Worm (Caenorhabditis elegans) whole organism, young adult: Measurements from ENCODE around the gene qdpr-1.

Experiments used
- C06A6.2 ChIP-seq: fragments of 200-800 bp; sonication (Bioruptor generic); conservative IDR thresholded peaks from 2 replicates; pipeline ENCODE4 v1.3.6; 2022; ENCODE audit warnings: missing genetic modification characterization, missing compliant biosample characterization
- C17E4.6 ChIP-seq: fragments of 200-800 bp; sonication (Bioruptor generic); IDR thresholded peaks from 2 replicates; pipeline ENCODE4 v1.3.6; 2022; ENCODE audit warnings: missing genetic modification reagents, missing genetic modification characterization, missing compliant biosample characterization
- F33H1.4 ChIP-seq: fragments of 200-800 bp; sonication (Bioruptor generic); IDR thresholded peaks from 2 replicates; pipeline ENCODE4 v1.3.6; 2022; ENCODE audit warnings: missing genetic modification reagents, missing genetic modification characterization, missing compliant biosample characterization
- F49E8.2 ChIP-seq: sonication (generic microtip); optimal IDR thresholded peaks from 3 replicates; lab custom pipeline; 2017; ENCODE audit warnings: missing genetic modification characterization, mild to moderate bottlenecking, missing compliant biosample characterization, antibody characterized with exemption, moderate library complexity; ENCODE audit not compliant: insufficient read depth
- F57A8.1 ChIP-seq: fragments of 200-800 bp; sonication (Bioruptor generic); optimal IDR thresholded peaks from 2 replicates; lab custom pipeline; 2018; ENCODE audit warnings: mild to moderate bottlenecking, missing genetic modification characterization, moderate library complexity, missing compliant biosample characterization
- F57C9.4 ChIP-seq: sonication (generic microtip); optimal IDR thresholded peaks from 2 replicates; lab custom pipeline; 2017; ENCODE audit warnings: mild to moderate bottlenecking, missing genetic modification characterization, missing compliant biosample characterization
- Y53F4B.3 ChIP-seq: fragments of 200-800 bp; sonication (Bioruptor generic); IDR thresholded peaks from 2 replicates; pipeline ENCODE4 v1.3.6; 2022; ENCODE audit warnings: missing genetic modification reagents, missing genetic modification characterization, missing compliant biosample characterization
- aptf-3 ChIP-seq: fragments of 200-800 bp; sonication (Bioruptor generic); IDR thresholded peaks from 2 replicates; pipeline ENCODE4 v1.3.6; 2022; ENCODE audit warnings: missing genetic modification characterization, missing compliant biosample characterization
- athp-1 ChIP-seq: sonication (generic microtip); optimal IDR thresholded peaks from 2 replicates; lab custom pipeline; 2017; ENCODE audit warnings: mild to moderate bottlenecking, missing genetic modification characterization, missing compliant biosample characterization
- attf-5 ChIP-seq: fragments of 200-800 bp; sonication (Bioruptor generic); optimal IDR thresholded peaks from 2 replicates; lab custom pipeline; 2018; ENCODE audit warnings: mild to moderate bottlenecking, missing genetic modification characterization, missing compliant biosample characterization
- ceh-79 ChIP-seq: sonication (generic microtip); optimal IDR thresholded peaks from 2 replicates; lab custom pipeline; 2017; ENCODE audit warnings: mild to moderate bottlenecking, missing genetic modification characterization, missing compliant biosample characterization
- chd-7 ChIP-seq: sonication (generic microtip); optimal IDR thresholded peaks from 2 replicates; lab custom pipeline; 2016; ENCODE audit warnings: mild to moderate bottlenecking, missing genetic modification characterization, moderate library complexity, missing compliant biosample characterization
- dpff-1 ChIP-seq: sonication (generic microtip); optimal IDR thresholded peaks from 2 replicates; lab custom pipeline; 2017; ENCODE audit warnings: mild to moderate bottlenecking, missing genetic modification characterization, missing compliant biosample characterization
- efl-1 ChIP-seq: fragments of 150-350 bp; optimal IDR thresholded peaks from 2 replicates; lab custom pipeline; 2014; ENCODE audit warnings: missing biosample characterization, missing genetic modification reagents, missing genetic modification characterization
- ekl-4 ChIP-seq: fragments of 200-800 bp; sonication (Bioruptor generic); IDR thresholded peaks from 2 replicates; pipeline ENCODE4 v1.3.6; 2022; ENCODE audit warnings: missing genetic modification reagents, missing genetic modification characterization, missing compliant biosample characterization
- fkh-3 ChIP-seq: sonication (generic microtip); optimal IDR thresholded peaks from 2 replicates; lab custom pipeline; 2016; ENCODE audit warnings: mild to moderate bottlenecking, missing genetic modification characterization, missing compliant biosample characterization
- hmg-1.2 ChIP-seq: fragments of 200-800 bp; sonication (Bioruptor generic); IDR thresholded peaks from 2 replicates; pipeline ENCODE4 v1.3.6; 2022; ENCODE audit warnings: missing genetic modification reagents, missing genetic modification characterization, missing compliant biosample characterization
- hrde-1 ChIP-seq: sonication (generic microtip); optimal IDR thresholded peaks from 2 replicates; lab custom pipeline; 2016; ENCODE audit warnings: missing genetic modification characterization, mild to moderate bottlenecking, missing compliant biosample characterization, moderate library complexity, missing genotype, missing genetic modification reagents, borderline replicate concordance
- lsl-1 ChIP-seq: fragments of 200-800 bp; sonication (Bioruptor generic); optimal IDR thresholded peaks from 2 replicates; lab custom pipeline; 2018; ENCODE audit warnings: mild to moderate bottlenecking, missing genetic modification characterization, moderate library complexity, missing compliant biosample characterization
- madf-3 ChIP-seq: fragments of 200-800 bp; sonication (Bioruptor generic); IDR thresholded peaks from 2 replicates; pipeline ENCODE4 v1.3.6; 2022; ENCODE audit warnings: missing genetic modification reagents, missing genetic modification characterization, missing compliant biosample characterization
- madf-6 ChIP-seq: fragments of 200-800 bp; sonication (Bioruptor generic); IDR thresholded peaks from 2 replicates; pipeline ENCODE4 v1.3.6; 2022; ENCODE audit warnings: missing genetic modification reagents, missing genetic modification characterization, missing compliant biosample characterization
- madf-8 ChIP-seq: fragments of 200-800 bp; sonication (Bioruptor generic); conservative IDR thresholded peaks from 2 replicates; pipeline ENCODE4 v1.3.6; 2022; ENCODE audit warnings: missing genetic modification reagents, missing genetic modification characterization, missing compliant biosample characterization
- mes-4 ChIP-seq: sonication (generic microtip); optimal IDR thresholded peaks from 2 replicates; lab custom pipeline; 2016; ENCODE audit warnings: missing genotype, missing genetic modification characterization, missing compliant biosample characterization
- nfyb-1 ChIP-seq: fragments of 200-800 bp; sonication (Bioruptor generic); IDR thresholded peaks from 2 replicates; pipeline ENCODE4 v1.3.6; 2022; ENCODE audit warnings: missing genetic modification reagents, missing genetic modification characterization, missing compliant biosample characterization
- nhr-179 ChIP-seq: sonication (generic microtip); optimal IDR thresholded peaks from 2 replicates; lab custom pipeline; 2016; ENCODE audit warnings: mild to moderate bottlenecking, missing genetic modification characterization, missing compliant biosample characterization
- nhr-80 ChIP-seq: sonication (generic microtip); optimal IDR thresholded peaks from 2 replicates; lab custom pipeline; 2016; ENCODE audit warnings: missing genetic modification characterization, missing compliant biosample characterization
- rec-8 ChIP-seq, 2 experiments: sonication (generic microtip); optimal IDR thresholded peaks; 2 replicates each; lab custom pipeline; 2016; ENCODE audit warnings: mild to moderate bottlenecking in 2 of 2, missing genetic modification characterization in 2 of 2, missing genetic modification reagents in 2 of 2, missing genotype in 2 of 2, missing biosample characterization in 1 of 2, missing compliant biosample characterization in 1 of 2, moderate library complexity in 1 of 2
- rpc-1 ChIP-seq, 2 experiments: fragments of 150-350 bp in 1 of 2; sonication (generic microtip) in 1 of 2; optimal IDR thresholded peaks; 2 replicates each; lab custom pipeline; 2014 to 2018; ENCODE audit warnings: missing biosample characterization in 1 of 2, missing genetic modification characterization in 1 of 2, missing genetic modification reagents in 1 of 2, missing genotype in 1 of 2
- sea-2 ChIP-seq: fragments of 200-800 bp; sonication (Bioruptor generic); IDR thresholded peaks from 2 replicates; pipeline ENCODE4 v1.3.6; 2022; ENCODE audit warnings: missing genetic modification characterization, missing compliant biosample characterization
- sptf-2 ChIP-seq: fragments of 200-800 bp; sonication (Bioruptor generic); optimal IDR thresholded peaks from 2 replicates; lab custom pipeline; 2018; ENCODE audit warnings: mild to moderate bottlenecking, missing genetic modification characterization, missing compliant biosample characterization
- tbp1 ChIP-seq: fragments of 200-800 bp; sonication (Bioruptor generic); optimal IDR thresholded peaks from 2 replicates; lab custom pipeline; 2018; ENCODE audit warnings: mild to moderate bottlenecking, missing genetic modification characterization, missing compliant biosample characterization
- tlf-1 ChIP-seq: fragments of 200-800 bp; sonication (Bioruptor generic); optimal IDR thresholded peaks from 2 replicates; lab custom pipeline; 2018; ENCODE audit warnings: mild to moderate bottlenecking, missing genetic modification characterization, missing compliant biosample characterization
- unc-130 ChIP-seq: sonication (generic microtip); optimal IDR thresholded peaks from 2 replicates; lab custom pipeline; 2016; ENCODE audit warnings: missing genetic modification reagents, missing genetic modification characterization, missing compliant biosample characterization
- xnd-1 ChIP-seq: sonication (generic microtip); optimal IDR thresholded peaks from 2 replicates; lab custom pipeline; 2016; ENCODE audit warnings: missing genotype, missing genetic modification reagents, missing genetic modification characterization, missing compliant biosample characterization
- ztf-22 ChIP-seq: fragments of 200-800 bp; sonication (Bioruptor generic); optimal IDR thresholded peaks from 2 replicates; lab custom pipeline; 2018; ENCODE audit warnings: mild to moderate bottlenecking, missing genetic modification characterization, moderate library complexity, missing compliant biosample characterization
- ztf-25 ChIP-seq: fragments of 200-800 bp; sonication (Bioruptor generic); IDR thresholded peaks from 2 replicates; pipeline ENCODE4 v1.3.6; 2022; ENCODE audit warnings: missing genetic modification reagents, missing genetic modification characterization, missing compliant biosample characterization
- ztf-26 ChIP-seq: sonication (generic microtip); optimal IDR thresholded peaks from 2 replicates; lab custom pipeline; 2017; ENCODE audit warnings: missing genetic modification characterization, missing compliant biosample characterization
- ztf-6 ChIP-seq: fragments of 200-800 bp; sonication (Bioruptor generic); IDR thresholded peaks from 2 replicates; pipeline ENCODE4 v1.3.6; 2022; ENCODE audit warnings: missing genetic modification reagents, missing genetic modification characterization, missing compliant biosample characterization

The qdpr-1 gene

DNA sequence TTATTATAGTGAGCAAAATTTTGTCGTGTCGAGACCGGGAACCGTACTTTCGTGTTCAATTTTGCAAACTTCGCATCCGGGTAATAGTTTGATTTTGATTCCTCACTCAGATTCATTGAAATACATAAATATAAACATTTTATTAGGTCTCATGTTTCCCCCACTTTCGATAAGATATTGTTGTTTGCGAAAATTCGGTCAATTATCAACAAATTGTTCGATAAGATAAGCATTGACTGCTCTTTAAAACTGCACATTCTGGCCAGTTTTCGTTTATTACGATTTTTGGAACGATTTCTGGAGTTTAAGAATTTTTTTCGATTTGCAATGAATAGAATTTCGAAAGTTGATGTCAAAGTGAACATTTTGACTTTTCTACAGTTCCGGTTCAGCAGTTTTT is 5.1 kb upstream of the qdpr-1 start:
- TF ChIP-seq nhr-80 = peak; percentile 43
- no peak for TF ChIP-seq aptf-3
- no peak for TF ChIP-seq F49E8.2 (tag; lab: Kevin White, UChicago)
- no peak for TF ChIP-seq attf-5 (GFP tag; lab: Kevin White, UChicago)
- TF ChIP-seq, all 124 proteins: peak for 1

DNA sequence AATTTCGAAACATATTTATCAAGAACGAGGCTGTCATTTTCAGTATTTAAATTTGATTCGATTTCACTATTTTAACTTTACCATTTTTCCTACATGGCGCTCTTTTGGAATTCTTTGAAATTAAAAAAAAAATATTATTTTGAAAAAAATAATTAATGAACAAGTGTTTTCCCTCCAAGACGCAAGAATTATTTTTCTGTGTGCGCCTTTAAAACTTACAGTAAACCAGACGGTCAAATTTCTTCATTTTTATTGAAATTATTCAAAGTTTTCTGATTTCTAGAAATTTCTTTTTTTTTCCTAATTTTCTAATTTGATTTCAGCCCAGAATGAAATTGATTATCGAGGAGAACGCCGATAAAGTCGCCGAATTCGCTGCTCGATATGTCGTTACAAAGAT is 4.6 kb upstream of the qdpr-1 start, which contains the start of gene T03F6.3:
T03F6.3 (plus strand) TSS at position 318 of the 400 bp plus-strand sequence.
- TF ChIP-seq mes-4 (no peak), ztf-22 (no peak), Y53F4B.3 (GFP tag; lab: Robert Waterston, UW) (no peak), efl-1 (GFP tag; lab: Kevin White, UChicago) (peak; percentile 34), lsl-1 (GFP tag; lab: Kevin White, UChicago) (peak; percentile 67), xnd-1 (peak; percentile 26), madf-6 (GFP tag; lab: Robert Waterston, UW) (0 out of 2 replicates have a peak, but pooled peaks have one; percentile 47), madf-8 (GFP tag; lab: Robert Waterston, UW) (0 out of 2 replicates have a peak, but pooled peaks have one; percentile 18), F33H1.4 (peak; percentile 66)

DNA sequence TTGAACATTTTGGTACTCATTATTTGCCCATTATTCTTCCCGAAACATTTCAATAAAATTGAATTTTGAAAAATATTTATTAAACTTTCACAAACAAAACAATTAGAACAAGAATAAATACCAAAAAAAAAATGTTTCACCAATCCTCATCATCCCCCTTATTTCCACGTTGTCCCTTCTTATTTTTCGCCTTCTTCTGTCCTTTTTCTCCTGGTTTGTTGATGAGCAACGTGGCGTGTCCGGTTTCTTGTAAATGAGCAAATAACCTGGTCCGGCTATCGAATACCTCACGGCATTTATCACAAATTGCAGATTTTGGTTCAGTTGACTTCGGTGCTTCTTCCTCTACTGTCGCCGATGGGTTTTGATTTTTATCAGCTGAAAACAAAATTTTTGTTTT is 2.9 kb upstream of the qdpr-1 start:
- TF ChIP-seq tlf-1 (no peak), madf-8 (GFP tag; lab: Robert Waterston, UW) (no peak), F57C9.4 (no peak), ztf-25 (GFP tag; lab: Robert Waterston, UW) (no peak), nhr-179 (tag; lab: Kevin White, UChicago) (no peak), ztf-6 (no peak), sptf-2 (GFP tag; lab: Kevin White, UChicago) (no peak), athp-1 (tag; lab: Kevin White, UChicago) (no peak), C17E4.6 (no peak), ekl-4 (GFP tag; lab: Robert Waterston, UW) (no peak), Y53F4B.3 (GFP tag; lab: Robert Waterston, UW) (no peak), hrde-1 (tag; lab: Kevin White, UChicago) (no peak), ceh-79 (tag; lab: Kevin White, UChicago) (no peak), fkh-3 (tag; lab: Kevin White, UChicago) (no peak), dpff-1 (no peak), tbp1 (no peak), F57A8.1 (GFP tag; lab: Kevin White, UChicago) (no peak)
- TF ChIP-seq, all 124 proteins: peak for 0

DNA sequence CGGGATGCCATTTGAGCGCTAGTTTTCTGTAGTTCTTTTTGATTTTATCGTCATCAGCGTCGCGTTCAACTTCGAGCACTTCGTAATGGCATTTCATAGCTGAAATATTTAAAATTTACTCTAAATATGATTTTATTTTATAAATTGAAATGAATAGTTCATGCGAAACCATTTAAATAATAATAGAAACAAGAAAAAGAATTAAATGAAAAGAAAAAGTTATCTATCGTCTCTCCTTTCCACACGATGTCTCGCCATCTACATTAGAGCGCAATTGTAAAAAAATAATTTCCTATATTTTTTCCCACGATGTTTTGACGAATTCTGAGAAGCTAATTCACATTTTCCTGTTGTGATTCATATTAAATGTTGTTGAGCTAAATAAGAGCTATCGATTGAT is 471 bp upstream of the qdpr-1 start, which contains the start of gene dnj-17:
dnj-17 (minus strand) TSS at position 101 of the 400 bp plus-strand sequence.
- no peak for TF ChIP-seq attf-5 (GFP tag; lab: Kevin White, UChicago)
- TF ChIP-seq hmg-1.2 (GFP tag; lab: Robert Waterston, UW) = peak; percentile 72
- TF ChIP-seq madf-3 = no peak

DNA sequence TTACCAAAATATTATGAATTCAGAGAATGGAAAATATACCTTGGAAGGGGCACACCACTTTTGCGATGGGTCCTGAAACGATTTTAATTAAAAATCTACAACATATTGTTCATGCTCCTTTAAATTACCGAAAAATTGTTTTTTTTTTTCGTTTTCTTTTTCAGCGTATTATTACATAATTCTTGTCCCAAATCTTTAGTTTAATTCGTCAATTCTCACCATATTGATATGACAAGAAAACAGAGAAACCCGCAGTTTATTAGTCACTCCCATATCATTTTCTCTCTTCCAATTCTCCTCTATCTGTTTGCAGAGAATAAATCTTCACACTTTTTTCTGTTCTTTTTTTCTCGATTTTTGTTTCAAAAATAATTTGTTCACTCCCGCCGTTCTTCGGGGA is 1.6 kb downstream of the qdpr-1 start, which contains the start of gene F11F1.1:
F11F1.1 (plus strand) TSS at position 301 of the 400 bp plus-strand sequence.
- TF ChIP-seq madf-8 (GFP tag; lab: Robert Waterston, UW) (no peak), ztf-26 (tag; lab: Kevin White, UChicago) (no peak), unc-130 (GFP tag; lab: Kevin White, UChicago) (no peak), ztf-6 (no peak), Y53F4B.3 (GFP tag; lab: Robert Waterston, UW) (no peak), rec-8 (tag; optimal IDR thresholded peaks at IDR 0.05; lab: Kevin White, UChicago) (no peak), rpc-1 (optimal IDR thresholded peaks at IDR 0.05; lab: Kevin White, UChicago) (no peak), rpc-1 (tag; optimal IDR thresholded peaks at IDR 0.05; lab: Kevin White, UChicago) (no peak), nfyb-1 (GFP tag; lab: Robert Waterston, UW) (no peak), sea-2 (no peak), ekl-4 (GFP tag; lab: Robert Waterston, UW) (no peak), C06A6.2 (GFP tag; lab: Robert Waterston, UW) (no peak), chd-7 (tag; lab: Kevin White, UChicago) (no peak)
